Fruit fly (Drosophila melanogaster) whole organism, pupa: ENCODE data around the gene CG4301.

Experiments
- CG10348 ChIP-seq: fragments of 200-800 bp; sonication (Bioruptor generic); IDR thresholded peaks from 2 replicates; pipeline ENCODE4 v1.3.6; 2022; ENCODE audit warnings: missing biosample characterization, missing genetic modification characterization
- CG4496 ChIP-seq: fragments of 200-800 bp; sonication (Bioruptor generic); IDR thresholded peaks from 3 replicates; pipeline ENCODE4 v1.3.6; 2022; ENCODE audit warnings: missing biosample characterization, missing genetic modification characterization
- CG8159 ChIP-seq: fragments of 200-800 bp; sonication (Bioruptor generic); optimal IDR thresholded peaks from 3 replicates; lab custom pipeline; 2018; ENCODE audit warnings: missing biosample characterization, mild to moderate bottlenecking, missing genetic modification characterization, moderate library complexity
- D1 ChIP-seq: fragments of 200-800 bp; sonication (Bioruptor generic); optimal IDR thresholded peaks from 2 replicates; lab custom pipeline; 2018; ENCODE audit warnings: missing biosample characterization, mild to moderate bottlenecking, missing genetic modification characterization, moderate library complexity
- EcR ChIP-seq: fragments of 200-800 bp; sonication (Bioruptor generic); optimal IDR thresholded peaks from 3 replicates; lab custom pipeline; 2019; ENCODE audit warnings: missing biosample characterization, missing genetic modification characterization, mild to moderate bottlenecking, moderate library complexity, missing genetic modification reagents
- Ets98B ChIP-seq: fragments of 200-800 bp; sonication (Bioruptor generic); IDR thresholded peaks from 2 replicates; pipeline ENCODE4 v1.3.6; 2022; ENCODE audit warnings: missing biosample characterization, missing genetic modification characterization

DNA sequence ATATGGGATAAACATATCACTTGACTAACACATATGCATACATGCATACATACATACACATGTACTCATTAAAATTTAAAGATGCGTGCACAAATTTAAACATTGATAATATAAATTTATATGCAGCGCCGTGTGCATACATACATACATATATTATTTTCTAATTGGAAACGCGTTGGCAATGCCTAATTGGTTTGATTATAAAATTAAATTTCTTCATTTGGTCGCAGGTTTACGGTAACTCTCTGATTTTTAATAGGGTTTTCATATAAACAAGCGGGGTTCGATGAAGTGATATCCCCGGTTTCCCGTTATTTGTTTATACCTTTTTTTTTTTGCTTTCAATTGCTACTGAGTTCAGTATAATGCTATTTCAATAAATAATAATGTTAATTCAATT is 31.2 kb upstream of the CG4301 start:
- TF ChIP-seq CG8159 (tag; lab: Kevin White, UChicago): no peak
- no peak for TF ChIP-seq EcR (GFP tag; lab: Kevin White, UChicago)
- no peak for TF ChIP-seq CG4496 (GFP tag; lab: Robert Waterston, UW)
- TF ChIP-seq D1 (tag; lab: Kevin White, UChicago): no peak
- no peak for TF ChIP-seq CG10348 (GFP tag; lab: Robert Waterston, UW)
- TF ChIP-seq Ets98B (GFP tag; lab: Robert Waterston, UW): no peak
